Fruit fly (Drosophila melanogaster) whole organism, embryonic: ENCODE results near the gene CG8379.

Experiments
- Ada2b ChIP-seq: fragments of 200-800 bp; sonication (Bioruptor generic); IDR thresholded peaks from 2 replicates; pipeline ENCODE4 v1.3.6; 2022; ENCODE audit warnings: missing biosample characterization, missing genetic modification characterization
- B-H1 ChIP-seq: fragments of 200-800 bp; sonication (Bioruptor generic); IDR thresholded peaks from 3 replicates; pipeline ENCODE4 v1.3.6; 2022; ENCODE audit warnings: missing biosample characterization, missing genetic modification characterization
- Bdp1 ChIP-seq: fragments of 200-800 bp; sonication (Bioruptor generic); optimal IDR thresholded peaks from 3 replicates; lab custom pipeline; 2016; ENCODE audit warnings: missing biosample characterization, missing genetic modification characterization
- CG10321 ChIP-seq: fragments of 200-800 bp; sonication (Bioruptor generic); IDR thresholded peaks from 2 replicates; pipeline ENCODE4 v1.3.6; 2022; ENCODE audit warnings: missing biosample characterization, missing genetic modification characterization
- CG11093 ChIP-seq: fragments of 200-800 bp; sonication (Bioruptor generic); IDR thresholded peaks from 3 replicates; pipeline ENCODE4 v1.3.6; 2022; ENCODE audit warnings: missing biosample characterization, missing genetic modification characterization
- CG11695 ChIP-seq: fragments of 200-800 bp; sonication (Bioruptor generic); IDR thresholded peaks from 3 replicates; pipeline ENCODE4 v1.3.6; 2022; ENCODE audit warnings: missing biosample characterization, missing genetic modification characterization
- CG12769 ChIP-seq: fragments of 200-800 bp; sonication (Bioruptor generic); optimal IDR thresholded peaks from 2 replicates; lab custom pipeline; 2019; ENCODE audit warnings: missing biosample characterization, mild to moderate bottlenecking, missing genetic modification characterization, moderate library complexity
- CG13424 ChIP-seq: fragments of 200-800 bp; sonication (Bioruptor generic); optimal IDR thresholded peaks from 2 replicates; lab custom pipeline; 2019; ENCODE audit warnings: missing biosample characterization, mild to moderate bottlenecking, missing genetic modification characterization, moderate library complexity
- CG13624 ChIP-seq: fragments of 200-800 bp; sonication (Bioruptor generic); optimal IDR thresholded peaks from 2 replicates; lab custom pipeline; 2016; ENCODE audit warnings: missing biosample characterization, missing genetic modification characterization
- CG16813 ChIP-seq: fragments of 200-800 bp; sonication (Bioruptor generic); IDR thresholded peaks from 3 replicates; pipeline ENCODE4 v1.3.6; 2022; ENCODE audit warnings: missing biosample characterization, missing genetic modification characterization; ENCODE audit not compliant: partially characterized antibody
- CG17186 ChIP-seq: fragments of 200-800 bp; sonication (Bioruptor generic); optimal IDR thresholded peaks from 3 replicates; lab custom pipeline; 2017; ENCODE audit warnings: missing biosample characterization, missing genetic modification reagents, missing genetic modification characterization
- CG17361 ChIP-seq: fragments of 200-800 bp; sonication (Bioruptor generic); IDR thresholded peaks from 3 replicates; pipeline ENCODE4 v1.3.6; 2022; ENCODE audit warnings: missing biosample characterization, missing genetic modification characterization
- CG17385 ChIP-seq: fragments of 200-800 bp; sonication (Bioruptor generic); optimal IDR thresholded peaks from 3 replicates; lab custom pipeline; 2018; ENCODE audit warnings: missing biosample characterization, mild to moderate bottlenecking, missing genetic modification characterization
- CG17829 ChIP-seq: fragments of 200-800 bp; optimal IDR thresholded peaks from 2 replicates; lab custom pipeline; 2019; ENCODE audit warnings: missing biosample characterization, mild to moderate bottlenecking, missing genetic modification characterization, moderate library complexity
- CG2712 ChIP-seq: fragments of 200-800 bp; optimal IDR thresholded peaks from 3 replicates; lab custom pipeline; 2019; ENCODE audit warnings: missing biosample characterization, mild to moderate bottlenecking, missing genetic modification characterization, moderate library complexity
- CG34224 ChIP-seq: fragments of 200-800 bp; sonication (Bioruptor generic); IDR thresholded peaks from 3 replicates; pipeline ENCODE4 v1.3.6; 2022; ENCODE audit warnings: missing biosample characterization, missing genetic modification characterization; ENCODE audit not compliant: partially characterized antibody
- CG4282 ChIP-seq: fragments of 200-800 bp; sonication (Bioruptor generic); optimal IDR thresholded peaks from 2 replicates; lab custom pipeline; 2016; ENCODE audit warnings: missing biosample characterization, missing genetic modification characterization
- CG4730 ChIP-seq: fragments of 200-800 bp; sonication (Bioruptor generic); IDR thresholded peaks from 2 replicates; pipeline ENCODE4 v1.3.6; 2022; ENCODE audit warnings: missing biosample characterization, missing genetic modification characterization
- CG5245 ChIP-seq: fragments of 200-800 bp; sonication (Bioruptor generic); optimal IDR thresholded peaks from 3 replicates; lab custom pipeline; 2016; ENCODE audit warnings: missing biosample characterization, missing genetic modification characterization
- CG6689 ChIP-seq: fragments of 200-800 bp; sonication (Bioruptor generic); IDR thresholded peaks from 2 replicates; pipeline ENCODE4 v1.3.6; 2022; ENCODE audit warnings: missing biosample characterization, missing genetic modification characterization
- CG6765 ChIP-seq: fragments of 200-800 bp; sonication (Bioruptor generic); optimal IDR thresholded peaks from 3 replicates; lab custom pipeline; 2017; ENCODE audit warnings: missing biosample characterization, mild to moderate bottlenecking, missing genetic modification characterization
- CG7839 ChIP-seq: fragments of 200-800 bp; sonication (Bioruptor generic); optimal IDR thresholded peaks from 3 replicates; lab custom pipeline; 2018; ENCODE audit warnings: missing biosample characterization, mild to moderate bottlenecking, missing genetic modification characterization, moderate library complexity
- CG8290 ChIP-seq, 3 experiments: fragments of 200-800 bp; sonication (Bioruptor generic); optimal IDR thresholded peaks; 2 replicates each; lab custom pipeline; 2016 to 2019; ENCODE audit warnings: missing biosample characterization in 3 of 3, missing genetic modification characterization in 3 of 3, mild to moderate bottlenecking in 2 of 3, moderate library complexity in 1 of 3
- CG9437 ChIP-seq: fragments of 200-800 bp; sonication (Bioruptor generic); optimal IDR thresholded peaks from 2 replicates; lab custom pipeline; 2018; ENCODE audit warnings: missing biosample characterization, mild to moderate bottlenecking, missing genetic modification characterization
- CG9876 ChIP-seq: fragments of 200-800 bp; sonication (Bioruptor generic); optimal IDR thresholded peaks from 2 replicates; lab custom pipeline; 2016; ENCODE audit warnings: missing biosample characterization, missing genetic modification characterization
- Dp ChIP-seq: fragments of 200-800 bp; sonication (Bioruptor generic); optimal IDR thresholded peaks from 2 replicates; lab custom pipeline; 2018; ENCODE audit warnings: missing biosample characterization, mild to moderate bottlenecking, missing genetic modification characterization, moderate library complexity
- Hr78 ChIP-seq, 2 experiments: fragments of 200-800 bp in 1 of 2; fragments of >200 bp in 1 of 2; sonication (Bioruptor generic) in 1 of 2; optimal IDR thresholded peaks; 2 replicates each; lab custom pipeline; 2017 to 2019; ENCODE audit warnings: missing biosample characterization in 2 of 2, missing genetic modification characterization in 2 of 2, mild to moderate bottlenecking in 1 of 2, moderate library complexity in 1 of 2
- Lhr ChIP-seq: fragments of 200-800 bp; sonication (Bioruptor generic); optimal IDR thresholded peaks from 3 replicates; lab custom pipeline; 2017; ENCODE audit warnings: mild to moderate bottlenecking, missing biosample characterization, missing genetic modification reagents, missing genetic modification characterization
- Mad ChIP-seq: fragments of 200-800 bp; sonication (Bioruptor generic); optimal IDR thresholded peaks from 2 replicates; lab custom pipeline; 2016; ENCODE audit warnings: missing biosample characterization, missing genetic modification characterization
- NC2α ChIP-seq: fragments of 200-800 bp; sonication (Bioruptor generic); optimal IDR thresholded peaks from 2 replicates; lab custom pipeline; 2016; ENCODE audit warnings: missing biosample characterization, missing genetic modification characterization
- Scr ChIP-seq: fragments of 200-800 bp; sonication (Bioruptor generic); IDR thresholded peaks from 2 replicates; pipeline ENCODE4 v1.3.6; 2022; ENCODE audit warnings: missing biosample characterization, missing genetic modification characterization; ENCODE audit not compliant: partially characterized antibody
- Sin3A ChIP-seq: fragments of >200 bp; optimal IDR thresholded peaks from 2 replicates; lab custom pipeline; 2018
- Sry-δ ChIP-seq: fragments of 200-800 bp; sonication (Bioruptor generic); optimal IDR thresholded peaks from 2 replicates; lab custom pipeline; 2016; ENCODE audit warnings: missing biosample characterization, missing genetic modification characterization
- TFAM ChIP-seq: fragments of 200-800 bp; sonication (Bioruptor generic); optimal IDR thresholded peaks from 2 replicates; lab custom pipeline; 2017; ENCODE audit warnings: missing biosample characterization, missing genetic modification characterization, inconsistent platforms
- Xrp1 ChIP-seq: fragments of 200-800 bp; sonication (Bioruptor generic); IDR thresholded peaks from 2 replicates; pipeline ENCODE4 v1.3.6; 2022; ENCODE audit warnings: missing biosample characterization, missing genetic modification characterization
- al ChIP-seq: fragments of 200-800 bp; sonication (Bioruptor generic); IDR thresholded peaks from 2 replicates; pipeline ENCODE4 v1.3.6; 2022; ENCODE audit warnings: missing biosample characterization, missing genetic modification characterization
- ap ChIP-seq: fragments of 200-800 bp; sonication (Bioruptor generic); IDR thresholded peaks from 2 replicates; pipeline ENCODE4 v1.3.6; 2022; ENCODE audit warnings: missing biosample characterization, missing genetic modification characterization
- chm ChIP-seq: fragments of 200-800 bp; sonication (Bioruptor generic); IDR thresholded peaks from 2 replicates; pipeline ENCODE4 v1.3.6; 2022; ENCODE audit warnings: missing biosample characterization, missing genetic modification characterization
- eve ChIP-seq, 2 experiments: fragments of >200 bp; optimal IDR thresholded peaks; 2 replicates each; lab custom pipeline; 2017; ENCODE audit warnings: missing biosample characterization in 2 of 2, missing genetic modification characterization in 2 of 2
- ewg ChIP-seq: fragments of 200-800 bp; sonication (Bioruptor generic); optimal IDR thresholded peaks from 3 replicates; lab custom pipeline; 2017; ENCODE audit warnings: mild to moderate bottlenecking, missing biosample characterization, missing genetic modification reagents, missing genetic modification characterization
- gce ChIP-seq: fragments of 200-800 bp; sonication (Bioruptor generic); IDR thresholded peaks from 3 replicates; pipeline ENCODE4 v1.3.6; 2022; ENCODE audit warnings: missing biosample characterization, missing genetic modification characterization
- ken ChIP-seq: fragments of 200-800 bp; sonication (Bioruptor generic); IDR thresholded peaks from 3 replicates; pipeline ENCODE4 v1.3.6; 2022; ENCODE audit warnings: missing biosample characterization, missing genetic modification characterization
- lilli ChIP-seq: fragments of 200-800 bp; sonication (Bioruptor generic); optimal IDR thresholded peaks from 3 replicates; lab custom pipeline; 2016; ENCODE audit warnings: missing biosample characterization, missing genetic modification characterization
- nom ChIP-seq: fragments of 200-800 bp; sonication (Bioruptor generic); optimal IDR thresholded peaks from 2 replicates; lab custom pipeline; 2017; ENCODE audit warnings: missing biosample characterization, missing genetic modification characterization, mild to moderate bottlenecking, moderate library complexity, missing genetic modification reagents
- pzg ChIP-seq: fragments of 200-800 bp; sonication (Bioruptor generic); optimal IDR thresholded peaks from 3 replicates; lab custom pipeline; 2018; ENCODE audit warnings: missing biosample characterization, mild to moderate bottlenecking, missing genetic modification characterization, moderate library complexity
- ro ChIP-seq: fragments of 200-800 bp; sonication (Bioruptor generic); IDR thresholded peaks from 2 replicates; pipeline ENCODE4 v1.3.6; 2022; ENCODE audit warnings: missing biosample characterization, missing genetic modification characterization
- sens-2 ChIP-seq: fragments of 200-800 bp; sonication (Bioruptor generic); IDR thresholded peaks from 2 replicates; pipeline ENCODE4 v1.3.6; 2022; ENCODE audit warnings: missing biosample characterization, missing genetic modification characterization
- shn ChIP-seq: fragments of 200-800 bp; sonication (Bioruptor generic); optimal IDR thresholded peaks from 3 replicates; lab custom pipeline; 2016; ENCODE audit warnings: missing biosample characterization, missing genetic modification characterization
- wdn ChIP-seq: fragments of 200-800 bp; sonication (Bioruptor generic); IDR thresholded peaks from 2 replicates; pipeline ENCODE4 v1.3.6; 2022; ENCODE audit warnings: missing biosample characterization, missing genetic modification characterization
- zfh2 ChIP-seq: fragments of 200-800 bp; sonication (Bioruptor generic); optimal IDR thresholded peaks from 2 replicates; lab custom pipeline; 2016; ENCODE audit warnings: missing biosample characterization, missing genetic modification characterization

CG8379 gene

dm6 chr3R:8788722-8789400, 35.4 kb upstream of the CG8379 start (continued):
- peak; percentile 46; the same call in 1 of the 3 replicates for TF ChIP-seq CG17361 (GFP tag; lab: Robert Waterston, UW)
- TF ChIP-seq CG17385 (GFP tag; lab: Kevin White, UChicago): peak; percentile 41
- TF ChIP-seq Sry-δ (GFP tag; lab: Kevin White, UChicago): no peak
- TF ChIP-seq CG17186 (GFP tag; lab: Kevin White, UChicago): no peak
- TF ChIP-seq CG2712 (tag; lab: Kevin White, UChicago): peak; percentile 76
- TF ChIP-seq Xrp1 (GFP tag; lab: Robert Waterston, UW): peak; percentile 62
- no peak for TF ChIP-seq CG6765 (GFP tag; lab: Kevin White, UChicago)
- peak; percentile 54; the same call in 2 of the 3 replicates for TF ChIP-seq ken (GFP tag; lab: Robert Waterston, UW)
- TF ChIP-seq CG17829 (tag; lab: Kevin White, UChicago): peak; percentile 62
- no peak for TF ChIP-seq lilli (GFP tag; lab: Kevin White, UChicago)
- peak; percentile 27; the same call in 1 of the 2 replicates for TF ChIP-seq Ada2b (GFP tag; lab: Robert Waterston, UW)
- 0 out of 2 replicates have a peak, but pooled peaks have one; percentile 16 for TF ChIP-seq wdn
- peak; percentile 56; the same call in 2 of the 3 replicates for TF ChIP-seq B-H1 (GFP tag; lab: Robert Waterston, UW)
- TF ChIP-seq Sin3A: no peak
- no peak for TF ChIP-seq Hr78 (GFP tag; optimal IDR thresholded peaks at IDR 0.05; lab: Kevin White, UChicago)
- no peak for TF ChIP-seq CG34224 (GFP tag; lab: Robert Waterston, UW)
- no peak for TF ChIP-seq CG9876 (GFP tag; lab: Kevin White, UChicago)
- TF ChIP-seq ro (GFP tag; lab: Robert Waterston, UW): no peak
- TF ChIP-seq CG7839 (tag; lab: Kevin White, UChicago): peak; percentile 63
- TF ChIP-seq Mad: no peak
- no peak for TF ChIP-seq CG9437
- peak; percentile 8 for TF ChIP-seq CG5245 (GFP tag; lab: Kevin White, UChicago)
- peak; percentile 62; the same call in 1 of the 3 replicates for TF ChIP-seq CG11093 (GFP tag; lab: Robert Waterston, UW)
- no peak for TF ChIP-seq sens-2 (GFP tag; lab: Robert Waterston, UW)
- no peak for TF ChIP-seq pzg
- no peak for TF ChIP-seq TFAM (GFP tag; lab: Kevin White, UChicago)
- peak; percentile 75 for TF ChIP-seq CG6689 (GFP tag; lab: Robert Waterston, UW)
- no peak for TF ChIP-seq zfh2 (GFP tag; lab: Kevin White, UChicago)
- TF ChIP-seq eve (GFP tag; optimal IDR thresholded peaks at IDR 0.05; lab: Kevin White, UChicago): no peak
- TF ChIP-seq CG13624 (GFP tag; lab: Kevin White, UChicago): no peak
- no peak for TF ChIP-seq CG4282 (GFP tag; lab: Kevin White, UChicago)
- TF ChIP-seq CG10321: no peak
- TF ChIP-seq nom (GFP tag; lab: Kevin White, UChicago): no peak
- TF ChIP-seq CG12769 (tag; lab: Kevin White, UChicago): no peak
- TF ChIP-seq NC2α (GFP tag; lab: Kevin White, UChicago): no peak
- peak; percentile 52; the same call in 1 of the 3 replicates for TF ChIP-seq CG11695
- TF ChIP-seq Scr: no peak
- no peak for TF ChIP-seq ewg
- TF ChIP-seq CG8290 (GFP tag; optimal IDR thresholded peaks at IDR 0.05; lab: Kevin White, UChicago): no peak
- TF ChIP-seq CG8290 (tag; optimal IDR thresholded peaks at IDR 0.05; lab: Kevin White, UChicago): no peak
- TF ChIP-seq al: no peak
- no peak for TF ChIP-seq Dp (GFP tag; lab: Kevin White, UChicago)
- TF ChIP-seq ap (GFP tag; lab: Robert Waterston, UW): peak; percentile 56; the same call in 1 of the 2 replicates
- TF ChIP-seq shn (GFP tag; lab: Kevin White, UChicago): no peak
- TF ChIP-seq chm (GFP tag; lab: Robert Waterston, UW): no peak
- TF ChIP-seq Lhr (GFP tag; lab: Kevin White, UChicago): no peak
- peak; percentile 59; the same call in 1 of the 2 replicates for TF ChIP-seq CG4730 (GFP tag; lab: Robert Waterston, UW)
- TF ChIP-seq Bdp1 (GFP tag; lab: Kevin White, UChicago): no peak
- TF ChIP-seq CG13424 (tag; lab: Kevin White, UChicago): peak; percentile 47
- peak; percentile 70; the same call in 1 of the 3 replicates for TF ChIP-seq gce (GFP tag; lab: Robert Waterston, UW)
- no peak for TF ChIP-seq CG16813 (GFP tag; lab: Robert Waterston, UW)
